Fruit fly (Drosophila melanogaster) Kc167 (cell line): ENCODE results near the gene CG14434.

Source experiments
- Myc ChIP-seq: fragments of >200 bp; optimal IDR thresholded peaks from 2 replicates; lab custom pipeline; 2017; ENCODE audit warnings: missing external identifiers
- Sin3A ChIP-seq: fragments of >200 bp; optimal IDR thresholded peaks from 2 replicates; lab custom pipeline; 2018; ENCODE audit warnings: missing external identifiers
- h ChIP-seq: fragments of >200 bp; optimal IDR thresholded peaks from 3 replicates; lab custom pipeline; 2018; ENCODE audit warnings: missing external identifiers
- psq ChIP-seq: fragments of >200 bp; optimal IDR thresholded peaks from 2 replicates; lab custom pipeline; 2017; ENCODE audit warnings: missing external identifiers
- ttk ChIP-seq: sonication (Bioruptor generic); optimal IDR thresholded peaks from 2 replicates; lab custom pipeline; 2017; ENCODE audit warnings: missing external identifiers

- TF ChIP-seq psq: no peak
- TF ChIP-seq h (lab: Kevin White, UChicago): no peak
- TF ChIP-seq Sin3A (lab: Kevin White, UChicago): no peak
- no peak for TF ChIP-seq ttk (lab: Kevin White, UChicago)
- no peak for TF ChIP-seq Myc
Measured at dm6 chrX:6854563-6854962, 12.4 kb downstream of the CG14434 start.
